Worm (Caenorhabditis elegans) whole organism, L2 larva: ENCODE data around the gene nspg-9.

Experiments used
- Y55F3AM.14 ChIP-seq: fragments of 200-800 bp; sonication (Bioruptor generic); optimal IDR thresholded peaks from 2 replicates; lab custom pipeline; 2018; ENCODE audit warnings: mild to moderate bottlenecking, missing genetic modification characterization, missing compliant biosample characterization
- aly-2 ChIP-seq: fragments of 150-350 bp; optimal IDR thresholded peaks from 2 replicates; lab custom pipeline; 2014; ENCODE audit warnings: missing biosample characterization, missing genetic modification characterization
- mdl-1 ChIP-seq, 2 experiments: fragments of 150-350 bp in 1 of 2; sonication (generic microtip) in 1 of 2; optimal IDR thresholded peaks; 2 replicates each; lab custom pipeline; 2017; ENCODE audit warnings: missing biosample characterization in 2 of 2, missing genetic modification characterization in 2 of 2
- nhr-21 ChIP-seq: fragments of 150-350 bp; optimal IDR thresholded peaks from 2 replicates; lab custom pipeline; 2014; ENCODE audit warnings: missing biosample characterization, missing genetic modification characterization
- nhr-25 ChIP-seq: fragments of 150-350 bp; sonication (generic microtip); optimal IDR thresholded peaks from 3 replicates; lab custom pipeline; 2014; ENCODE audit warnings: missing biosample characterization, missing genetic modification characterization
- peb-1 ChIP-seq: fragments of 150-350 bp; optimal IDR thresholded peaks from 2 replicates; lab custom pipeline; 2014; ENCODE audit warnings: missing biosample characterization, missing genetic modification characterization
- unc-55 ChIP-seq: fragments of 150-350 bp; sonication (generic microtip); optimal IDR thresholded peaks from 3 replicates; lab custom pipeline; 2014; ENCODE audit warnings: missing biosample characterization, missing genetic modification reagents, missing genetic modification characterization
- ztf-11 ChIP-seq: sonication (generic microtip); optimal IDR thresholded peaks from 2 replicates; lab custom pipeline; 2017; ENCODE audit warnings: missing biosample characterization, missing genetic modification characterization

ce11 chrIV:14483427-14483826 lies 26.7 kb downstream of the nspg-9 start:
- TF ChIP-seq Y55F3AM.14 (GFP tag; lab: Kevin White, UChicago), result no peak
- TF ChIP-seq nhr-21 (tag; lab: Kevin White, UChicago), result no peak
- TF ChIP-seq peb-1, result no peak
- no peak for TF ChIP-seq aly-2 (tag; lab: Kevin White, UChicago)
- TF ChIP-seq mdl-1 (tag; optimal IDR thresholded peaks at IDR 0.05; lab: Kevin White, UChicago), result no peak
- no peak for TF ChIP-seq nhr-25 (tag; lab: Kevin White, UChicago)
- no peak for TF ChIP-seq unc-55 (GFP tag; lab: Kevin White, UChicago)
- TF ChIP-seq ztf-11 (tag; lab: Kevin White, UChicago), result no peak
